Worm (Caenorhabditis elegans): ENCODE measurements around the gene phb-2.

- TF ChIP-seq ceh-19 (GFP tag; optimal IDR thresholded peaks at IDR 0.05) = no peak
- no peak for TF ChIP-seq ztf-16 (tag; optimal IDR thresholded peaks at IDR 0.05)
- no peak for TF ChIP-seq elt-4 (tag; optimal IDR thresholded peaks at IDR 0.05)
- no peak for TF ChIP-seq che-1 (tag; optimal IDR thresholded peaks at IDR 0.05)
- no peak for TF ChIP-seq odd-2 (tag; optimal IDR thresholded peaks at IDR 0.05)
- TF ChIP-seq pqm-1 (tag; optimal IDR thresholded peaks at IDR 0.05) = no peak
- TF ChIP-seq ceh-9 (tag; optimal IDR thresholded peaks at IDR 0.05) = no peak
- TF ChIP-seq dmd-4 (tag; optimal IDR thresholded peaks at IDR 0.05; ENCODE audit: borderline replicate concordance) = no peak
- no peak for TF ChIP-seq ceh-14 (tag; optimal IDR thresholded peaks at IDR 0.05)
- no peak for TF ChIP-seq elt-2 (tag; optimal IDR thresholded peaks at IDR 0.05)
- no peak for TF ChIP-seq hlh-30 (tag; optimal IDR thresholded peaks at IDR 0.05; ENCODE audit: insufficient read depth)
- TF ChIP-seq C38D4.7 (GFP tag; optimal IDR thresholded peaks at IDR 0.05) = no peak
Observed at ce11 chrII:6267983-6268382, 16.8 kb downstream of the phb-2 start, which contains the start of gene F13H8.8.
